Worm (Caenorhabditis elegans) whole organism, late embryonic: Measurements from ENCODE around the gene Y32B12B.2.

Experiments
- ceh-14 ChIP-seq: sonication (generic microtip); optimal IDR thresholded peaks from 2 replicates; lab custom pipeline; 2016; ENCODE audit warnings: missing genotype, missing genetic modification characterization, missing compliant biosample characterization
- ceh-22 ChIP-seq: sonication (generic microtip); optimal IDR thresholded peaks from 2 replicates; lab custom pipeline; 2017; ENCODE audit warnings: missing biosample characterization, missing genetic modification characterization
- ceh-30 ChIP-seq: fragments of 150-350 bp; optimal IDR thresholded peaks from 2 replicates; lab custom pipeline; 2014; ENCODE audit warnings: missing biosample characterization, missing genetic modification characterization
- elt-4 ChIP-seq: sonication (generic microtip); optimal IDR thresholded peaks from 2 replicates; lab custom pipeline; 2016; ENCODE audit warnings: missing genetic modification characterization, missing compliant biosample characterization
- eyg-1 ChIP-seq: sonication (generic microtip); optimal IDR thresholded peaks from 2 replicates; lab custom pipeline; 2016; ENCODE audit warnings: missing genotype, missing genetic modification characterization, missing compliant biosample characterization
- fax-1 ChIP-seq: sonication (generic microtip); optimal IDR thresholded peaks from 2 replicates; lab custom pipeline; 2016; ENCODE audit warnings: missing genotype, missing genetic modification characterization, missing compliant biosample characterization
- fkh-6 ChIP-seq: sonication (generic microtip); optimal IDR thresholded peaks from 2 replicates; lab custom pipeline; 2016; ENCODE audit warnings: missing genetic modification characterization, missing compliant biosample characterization
- lim-6 ChIP-seq: sonication (generic microtip); optimal IDR thresholded peaks from 2 replicates; lab custom pipeline; 2016; ENCODE audit warnings: missing genetic modification characterization, missing compliant biosample characterization
- nfya-1 ChIP-seq: sonication (generic microtip); optimal IDR thresholded peaks from 2 replicates; lab custom pipeline; 2017; ENCODE audit warnings: missing genetic modification characterization, mild to moderate bottlenecking, missing compliant biosample characterization, antibody characterized with exemption, moderate library complexity
- sdc-2 ChIP-seq: sonication (generic microtip); optimal IDR thresholded peaks from 2 replicates; lab custom pipeline; 2016; ENCODE audit warnings: missing genotype, missing genetic modification characterization, missing compliant biosample characterization

DNA sequence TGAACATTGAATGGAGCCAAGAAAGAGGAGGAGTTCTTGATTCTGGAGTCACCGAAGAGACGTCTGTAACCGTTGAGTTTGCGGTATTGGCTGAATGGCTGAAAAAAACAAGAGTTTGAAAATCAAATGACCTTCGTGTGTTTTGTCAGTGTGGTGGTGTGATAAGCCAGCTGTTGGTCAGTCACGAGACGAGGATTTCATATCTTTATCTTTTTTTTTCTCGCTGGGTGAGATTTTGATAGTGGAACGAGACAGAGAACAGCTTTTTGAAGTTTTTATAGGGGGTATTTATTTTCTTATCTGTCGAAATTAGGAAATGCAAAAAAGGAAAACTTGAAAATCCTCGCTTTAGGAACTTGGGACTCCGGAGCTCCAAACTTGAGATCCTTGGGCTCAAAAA, 56.3 kb downstream of the Y32B12B.2 start:
- TF ChIP-seq ceh-14 (no peak), nfya-1 (no peak), eyg-1 (tag; lab: Kevin White, UChicago) (no peak), fax-1 (no peak), sdc-2 (tag; lab: Kevin White, UChicago) (no peak), ceh-22 (tag; lab: Kevin White, UChicago) (no peak), elt-4 (tag; lab: Kevin White, UChicago) (no peak), lim-6 (tag; lab: Kevin White, UChicago) (no peak), fkh-6 (no peak), ceh-30 (tag; lab: Kevin White, UChicago) (no peak)
